Fruit fly (Drosophila melanogaster): Measurements from ENCODE around the gene CG17475.

Gene CG17475

DNA sequence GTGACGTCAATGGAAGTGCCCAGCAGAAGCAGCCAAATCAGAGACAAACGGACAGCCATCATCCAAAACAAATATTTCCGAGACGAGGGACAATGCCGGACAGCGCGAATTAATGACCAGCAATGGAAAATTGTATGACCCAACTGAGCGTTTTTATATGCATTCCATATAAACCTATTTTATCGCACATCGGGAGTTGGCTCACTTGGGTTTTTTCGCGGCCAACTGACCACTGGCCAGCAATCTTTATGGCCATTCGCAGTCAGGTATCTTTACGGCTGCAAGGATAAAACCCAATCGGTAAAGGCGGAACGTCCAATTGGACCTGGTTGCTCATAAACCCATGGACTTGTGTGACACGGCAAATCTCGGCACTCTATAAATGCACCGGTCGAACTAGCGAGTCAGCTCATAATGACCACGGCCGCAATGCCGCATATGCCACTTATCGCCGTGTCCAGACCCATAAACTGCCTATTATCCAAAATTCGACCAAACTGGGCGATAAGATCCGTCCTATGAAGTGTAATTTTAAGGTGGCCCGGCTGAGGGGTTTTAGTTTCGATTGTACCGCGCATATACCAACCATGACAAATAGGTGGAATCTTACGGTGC, 2.0 kb upstream of the CG17475 start, which contains the start of the genes CG4053 and CG31266:
Gene CG4053, minus strand, starts transcription at position 101 of the 615 bp plus-strand sequence.
Gene CG31266, plus strand, starts transcription at position 565 of the 615 bp plus-strand sequence.
- no peak for TF ChIP-seq cyc (GFP tag; optimal IDR thresholded peaks at IDR 0.05)
- no peak for TF ChIP-seq Sox102F (GFP tag; optimal IDR thresholded peaks at IDR 0.05)
- TF ChIP-seq CG10631 (GFP tag; optimal IDR thresholded peaks at IDR 0.05): no peak
- no peak for TF ChIP-seq CG11762 (GFP tag; optimal IDR thresholded peaks at IDR 0.05; ENCODE audit: insufficient read depth)
- TF ChIP-seq CG1621 (tag; optimal IDR thresholded peaks at IDR 0.05): no peak

dm6 chr3R:17127912-17128311, 2.3 kb downstream of the CG17475 start, which contains the start of gene CG31265:
CG31265 (plus strand) TSS chr3R:17128212.
- TF ChIP-seq esn (GFP tag; optimal IDR thresholded peaks at IDR 0.05): no peak
- TF ChIP-seq salr (GFP tag; optimal IDR thresholded peaks at IDR 0.05): no peak
- TF ChIP-seq CG31627 (GFP tag; optimal IDR thresholded peaks at IDR 0.05): no peak
- TF ChIP-seq net (GFP tag; optimal IDR thresholded peaks at IDR 0.05): no peak
- no peak for TF ChIP-seq Ets96B (tag; optimal IDR thresholded peaks at IDR 0.05)
- no peak for TF ChIP-seq Hr38 (GFP tag; optimal IDR thresholded peaks at IDR 0.05)
- TF ChIP-seq CG6276 (GFP tag; optimal IDR thresholded peaks at IDR 0.05): no peak

dm6 chr3R:17126838-17127237, 3.4 kb downstream of the CG17475 start, which contains the start of the genes CG17477 and CG31269:
CG17477 (minus strand) TSS chr3R:17126938.
CG31269 (plus strand) TSS chr3R:17127126.
- TF ChIP-seq CG3919 (GFP tag; optimal IDR thresholded peaks at IDR 0.05) (no peak), vri (GFP tag; optimal IDR thresholded peaks at IDR 0.05) (no peak), Eip75B (GFP tag; optimal IDR thresholded peaks at IDR 0.05) (no peak), topi (GFP tag; optimal IDR thresholded peaks at IDR 0.05) (no peak), eg (GFP tag; IDR thresholded peaks at IDR 0.05) (no peak), Ets21C (GFP tag; optimal IDR thresholded peaks at IDR 0.05) (no peak), fd59A (GFP tag; optimal IDR thresholded peaks at IDR 0.05) (no peak), CG11902 (GFP tag; optimal IDR thresholded peaks at IDR 0.05) (no peak), pdm3 (GFP tag; optimal IDR thresholded peaks at IDR 0.05) (no peak)

DNA sequence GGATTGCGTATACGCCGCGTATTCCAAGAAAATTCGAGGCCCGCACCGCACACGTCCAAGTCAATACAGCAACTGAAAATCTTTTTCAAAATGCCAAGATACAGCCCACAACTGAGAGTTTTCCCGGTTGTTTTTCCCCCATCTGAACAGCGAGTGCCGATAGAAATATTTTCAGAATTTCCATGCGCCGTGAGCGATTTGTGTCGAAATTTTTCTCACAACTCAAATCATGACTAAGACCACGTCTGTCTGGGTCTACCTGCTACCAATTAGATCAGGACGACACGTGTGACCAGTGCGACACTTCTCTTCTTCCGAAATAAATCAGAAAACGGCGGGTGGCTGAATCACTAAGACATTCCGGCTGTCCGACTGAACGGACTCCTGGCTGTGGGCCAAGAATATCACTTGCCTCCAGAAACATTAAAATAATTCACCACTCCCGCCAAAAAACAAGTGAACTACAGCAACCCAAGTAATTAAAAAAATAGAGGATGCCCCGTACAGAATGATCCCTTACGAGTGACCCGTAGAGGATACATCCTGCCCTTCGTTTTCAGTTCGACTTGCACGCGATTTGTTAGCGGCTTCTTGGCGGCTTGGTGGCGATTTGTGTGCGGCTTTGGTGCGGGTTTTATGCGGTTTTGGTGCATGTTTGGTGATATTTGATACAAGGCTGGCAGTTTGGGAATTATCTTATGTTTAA, 4.7 kb downstream of the CG17475 start, which contains the start of gene cher:
Gene cher, minus strand, starts transcription at position 51 of the 706 bp plus-strand sequence.
- TF ChIP-seq CG6854 (GFP tag; optimal IDR thresholded peaks at IDR 0.05) (no peak), CG11762 (GFP tag; optimal IDR thresholded peaks at IDR 0.05; ENCODE audit: insufficient read depth) (no peak), fd85E (GFP tag; optimal IDR thresholded peaks at IDR 0.05) (no peak), pdm3 (GFP tag; optimal IDR thresholded peaks at IDR 0.05) (no peak), Blimp-1 (GFP tag; optimal IDR thresholded peaks at IDR 0.05) (no peak), CG3919 (GFP tag; optimal IDR thresholded peaks at IDR 0.05) (no peak), OdsH (GFP tag; optimal IDR thresholded peaks at IDR 0.05) (no peak), Eip93F (GFP tag; optimal IDR thresholded peaks at IDR 0.05) (no peak), CG6276 (GFP tag; optimal IDR thresholded peaks at IDR 0.05) (no peak), acj6 (GFP tag; optimal IDR thresholded peaks at IDR 0.05) (no peak), dsx (GFP tag; optimal IDR thresholded peaks at IDR 0.05; ENCODE audit: poor library complexity, severe bottlenecking) (no peak), spab (GFP tag; optimal IDR thresholded peaks at IDR 0.05) (no peak), CG8632 (GFP tag; optimal IDR thresholded peaks at IDR 0.05) (no peak), CG9139 (GFP tag; optimal IDR thresholded peaks at IDR 0.05) (no peak), dac (GFP tag; optimal IDR thresholded peaks at IDR 0.05) (no peak), CG3032 (tag; optimal IDR thresholded peaks at IDR 0.05) (no peak), Sox14 (GFP tag; optimal IDR thresholded peaks at IDR 0.05) (no peak), CG15336 (GFP tag; IDR thresholded peaks at IDR 0.05) (no peak), CG4318 (GFP tag; optimal IDR thresholded peaks at IDR 0.05) (no peak)
